Worm (Caenorhabditis elegans): ENCODE results near the gene prp-8.

Gene prp-8

DNA sequence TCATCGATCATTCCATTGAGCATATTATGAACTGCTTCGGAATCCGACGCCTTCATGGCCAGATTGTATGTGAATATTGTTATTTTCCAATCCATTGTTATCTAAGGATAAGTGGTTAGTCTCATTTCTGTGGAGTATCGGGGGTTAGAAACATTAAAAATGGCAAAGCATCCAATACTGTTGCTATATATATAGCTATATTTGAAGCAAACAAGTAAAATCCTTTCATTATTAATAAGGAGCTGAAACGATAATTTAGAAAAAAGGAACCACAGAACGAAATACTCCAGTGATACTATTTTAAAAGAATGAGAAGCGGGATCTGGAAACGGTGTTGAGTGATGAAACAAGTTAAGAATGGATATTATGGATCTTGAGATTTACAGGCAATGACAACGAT is 2.9 kb upstream of the prp-8 start, which contains the start of gene inpp-5K:
Gene inpp-5K, minus strand, starts transcription at position 101 of the 400 bp plus-strand sequence.
- TF ChIP-seq nhr-25 (tag; optimal IDR thresholded peaks at IDR 0.05) (peak; percentile 13), skn-1 (tag; optimal IDR thresholded peaks at IDR 0.05) (no peak)

DNA sequence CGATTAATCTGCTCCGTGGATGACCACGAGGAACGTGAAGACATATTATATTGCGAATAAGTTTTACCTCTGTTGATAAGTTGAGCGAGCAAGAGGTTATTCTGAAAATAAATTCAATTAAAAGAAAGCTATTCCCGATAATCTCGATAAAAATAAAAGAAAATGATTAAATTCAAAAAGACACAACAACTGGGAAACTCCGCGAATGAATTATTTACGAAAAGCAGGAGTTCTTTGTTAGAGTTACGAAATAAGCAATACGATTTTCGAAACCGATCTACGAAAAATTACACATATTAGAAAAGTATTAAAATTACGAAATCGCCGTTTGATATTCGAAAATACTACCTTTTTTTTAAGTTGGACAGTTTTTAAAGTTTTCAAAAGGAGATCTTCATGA is 890 bp upstream of the prp-8 start, which contains the start of gene bath-42:
Gene bath-42, minus strand, starts transcription at position 101 of the 400 bp plus-strand sequence.
- TF ChIP-seq jun-1 (tag; optimal IDR thresholded peaks at IDR 0.05) (no peak), sea-2 (GFP tag; optimal IDR thresholded peaks at IDR 0.05) (no peak)

DNA sequence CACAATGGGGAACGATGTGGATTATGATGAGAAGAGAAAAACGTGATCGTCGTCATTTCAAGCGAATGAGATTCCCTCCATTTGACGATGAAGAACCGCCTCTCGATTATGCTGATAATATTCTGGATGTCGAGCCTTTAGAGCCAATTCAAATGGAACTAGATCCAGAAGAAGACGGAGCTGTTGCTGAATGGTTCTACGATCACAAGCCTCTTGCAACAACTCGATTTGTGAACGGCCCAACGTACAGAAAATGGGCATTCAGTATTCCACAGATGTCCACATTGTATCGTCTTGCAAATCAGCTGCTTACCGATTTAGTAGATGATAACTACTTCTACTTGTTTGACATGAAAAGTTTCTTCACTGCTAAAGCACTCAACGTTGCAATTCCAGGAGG is 598 bp downstream of the prp-8 start:
- TF ChIP-seq elt-1 (tag; optimal IDR thresholded peaks at IDR 0.05) (no peak), egl-5 (tag; optimal IDR thresholded peaks at IDR 0.05) (no peak), fkh-2 (tag; optimal IDR thresholded peaks at IDR 0.05) (no peak), lin-15B (tag; optimal IDR thresholded peaks at IDR 0.05) (no peak), nhr-77 (tag; optimal IDR thresholded peaks at IDR 0.05) (no peak), ZK546.5 (tag; optimal IDR thresholded peaks at IDR 0.05) (no peak), ceh-16 (tag; optimal IDR thresholded peaks at IDR 0.05) (no peak)

DNA sequence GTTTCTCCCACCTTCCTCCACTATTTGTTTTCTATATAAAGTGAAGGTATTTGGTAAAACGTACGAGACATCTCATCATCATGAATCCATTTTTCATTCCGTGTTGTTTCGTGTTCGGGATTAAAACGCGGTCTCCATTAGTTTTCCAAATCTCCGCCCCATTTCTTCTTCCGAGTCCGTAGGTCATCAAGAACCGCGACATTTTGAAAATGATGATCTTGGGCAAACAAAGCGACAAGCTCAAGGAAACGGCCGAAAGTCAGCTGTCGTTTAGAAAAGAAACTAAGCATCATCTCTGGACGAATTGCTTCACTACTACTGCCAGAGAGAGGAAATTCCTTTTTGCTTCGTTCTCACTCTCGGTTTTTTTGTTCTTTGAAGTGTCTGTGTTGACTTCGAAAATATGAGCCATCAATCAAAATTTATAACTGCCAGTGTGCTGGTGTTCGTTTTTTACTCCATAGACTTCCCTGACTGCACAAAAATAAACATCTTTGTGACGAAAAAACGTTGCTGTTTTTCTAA is 8.5 kb downstream of the prp-8 start:
- no peak for TF ChIP-seq snpc-4 (tag; optimal IDR thresholded peaks at IDR 0.05)
- peak; percentile 58 for TF ChIP-seq lin-39 (tag; optimal IDR thresholded peaks at IDR 0.05)
- no peak for TF ChIP-seq aly-2 (tag; optimal IDR thresholded peaks at IDR 0.05)
- no peak for TF ChIP-seq fos-1 (tag; optimal IDR thresholded peaks at IDR 0.05)
- TF ChIP-seq nhr-43 (tag; optimal IDR thresholded peaks at IDR 0.05; ENCODE audit: poor library complexity, severe bottlenecking), result no peak
- no peak for TF ChIP-seq nhr-28 (tag; optimal IDR thresholded peaks at IDR 0.05)
- no peak for TF ChIP-seq daf-12 (tag; optimal IDR thresholded peaks at IDR 0.05)
- peak; percentile 54 for TF ChIP-seq egl-5 (tag; optimal IDR thresholded peaks at IDR 0.05)

ce11 chrIII:8175263-8175662 is 11.1 kb downstream of the prp-8 start:
- TF ChIP-seq nfya-1 (tag; optimal IDR thresholded peaks at IDR 0.05; ENCODE audit: insufficient read depth) (peak; percentile 86), nhr-237 (tag; optimal IDR thresholded peaks at IDR 0.05) (no peak)

ce11 chrIII:8176265-8176664 is 12.1 kb downstream of the prp-8 start, which contains the start of gene C50C3.12:
Gene C50C3.12, plus strand, starts transcription at chrIII:8176565.
- no peak for TF ChIP-seq pha-4 (tag; optimal IDR thresholded peaks at IDR 0.05)
- no peak for TF ChIP-seq ceh-16 (tag; optimal IDR thresholded peaks at IDR 0.05)
- no peak for TF ChIP-seq zag-1 (tag; optimal IDR thresholded peaks at IDR 0.05)
- no peak for TF ChIP-seq sea-2 (GFP tag; optimal IDR thresholded peaks at IDR 0.05)
- no peak for TF ChIP-seq elt-1 (tag; optimal IDR thresholded peaks at IDR 0.05)
- no peak for TF ChIP-seq tbx-2 (tag; optimal IDR thresholded peaks at IDR 0.05)
- no peak for TF ChIP-seq mdl-1 (tag; optimal IDR thresholded peaks at IDR 0.05)
- TF ChIP-seq fos-1 (tag; optimal IDR thresholded peaks at IDR 0.05), result no peak
- no peak for TF ChIP-seq nhr-43 (tag; optimal IDR thresholded peaks at IDR 0.05; ENCODE audit: poor library complexity, severe bottlenecking)
- TF ChIP-seq lsy-12 (tag; optimal IDR thresholded peaks at IDR 0.05), result no peak
- TF ChIP-seq snpc-4 (tag; optimal IDR thresholded peaks at IDR 0.05), result no peak
- TF ChIP-seq nhr-23 (tag; optimal IDR thresholded peaks at IDR 0.05), result no peak
- TF ChIP-seq unc-39 (tag; optimal IDR thresholded peaks at IDR 0.05), result no peak
- TF ChIP-seq nhr-77 (tag; optimal IDR thresholded peaks at IDR 0.05), result no peak
- TF ChIP-seq nhr-25 (tag; optimal IDR thresholded peaks at IDR 0.05), result no peak
- no peak for TF ChIP-seq aly-2 (tag; optimal IDR thresholded peaks at IDR 0.05)
- TF ChIP-seq nhr-12 (tag; optimal IDR thresholded peaks at IDR 0.05), result no peak
- no peak for TF ChIP-seq elt-2 (tag; optimal IDR thresholded peaks at IDR 0.05)
- TF ChIP-seq fkh-10 (GFP tag; optimal IDR thresholded peaks at IDR 0.05), result no peak

- TF ChIP-seq ztf-4 (tag; optimal IDR thresholded peaks at IDR 0.05) (no peak), elt-3 (tag; optimal IDR thresholded peaks at IDR 0.05) (no peak), daf-12 (tag; optimal IDR thresholded peaks at IDR 0.05) (no peak), ama-1 (optimal IDR thresholded peaks at IDR 0.05) (no peak), snpc-4 (tag; optimal IDR thresholded peaks at IDR 0.05) (no peak), ceh-16 (tag; optimal IDR thresholded peaks at IDR 0.05) (no peak), nhr-23 (tag; optimal IDR thresholded peaks at IDR 0.05) (no peak), lin-15B (tag; optimal IDR thresholded peaks at IDR 0.05) (no peak), nhr-67 (tag; optimal IDR thresholded peaks at IDR 0.05) (no peak), nfya-1 (tag; optimal IDR thresholded peaks at IDR 0.05; ENCODE audit: insufficient read depth) (no peak), fkh-10 (GFP tag; optimal IDR thresholded peaks at IDR 0.05) (no peak), mdl-1 (tag; optimal IDR thresholded peaks at IDR 0.05) (no peak)
Measured at ce11 chrIII:8178924-8179323, 14.8 kb downstream of the prp-8 start, which contains the start of gene C50C3.5. Gene C50C3.5, plus strand, starts transcription at chrIII:8179224.

Data from whole organism, L3 larva.